Fruit fly (Drosophila melanogaster) whole organism, embryonic: ENCODE data around the gene Cpr30F.

Source experiments
- Aef1 ChIP-seq: fragments of 200-800 bp; sonication (Bioruptor generic); IDR thresholded peaks from 3 replicates; pipeline ENCODE4 v1.3.6; 2022; ENCODE audit warnings: missing biosample characterization, missing genetic modification characterization
- Bdp1 ChIP-seq: fragments of 200-800 bp; sonication (Bioruptor generic); optimal IDR thresholded peaks from 3 replicates; lab custom pipeline; 2016; ENCODE audit warnings: missing biosample characterization, missing genetic modification characterization
- CG10274 ChIP-seq: fragments of 200-800 bp; sonication (Bioruptor generic); optimal IDR thresholded peaks from 3 replicates; lab custom pipeline; 2017; ENCODE audit warnings: missing biosample characterization, mild to moderate bottlenecking, missing genetic modification characterization
- CG10565 ChIP-seq: fragments of 200-800 bp; sonication (Bioruptor generic); optimal IDR thresholded peaks from 3 replicates; lab custom pipeline; 2016; ENCODE audit warnings: missing biosample characterization, mild to moderate bottlenecking, missing genetic modification characterization
- CG10959 ChIP-seq: fragments of 200-800 bp; sonication (Bioruptor generic); IDR thresholded peaks from 2 replicates; pipeline ENCODE4 v1.3.6; 2022; ENCODE audit warnings: missing biosample characterization, missing genetic modification characterization
- CG11456 ChIP-seq: fragments of 200-800 bp; sonication (Bioruptor generic); IDR thresholded peaks from 3 replicates; pipeline ENCODE4 v1.3.6; 2022; ENCODE audit warnings: missing biosample characterization, missing genetic modification characterization
- CG12744 ChIP-seq: fragments of 200-800 bp; sonication (Bioruptor generic); optimal IDR thresholded peaks from 2 replicates; lab custom pipeline; 2016; ENCODE audit warnings: missing biosample characterization, missing genetic modification characterization
- CG13424 ChIP-seq: fragments of 200-800 bp; sonication (Bioruptor generic); optimal IDR thresholded peaks from 2 replicates; lab custom pipeline; 2019; ENCODE audit warnings: missing biosample characterization, mild to moderate bottlenecking, missing genetic modification characterization, moderate library complexity
- CG18262 ChIP-seq: fragments of 200-800 bp; optimal IDR thresholded peaks from 3 replicates; lab custom pipeline; 2019; ENCODE audit warnings: missing biosample characterization, mild to moderate bottlenecking, missing genetic modification characterization, moderate library complexity
- CG2712 ChIP-seq: fragments of 200-800 bp; optimal IDR thresholded peaks from 3 replicates; lab custom pipeline; 2019; ENCODE audit warnings: missing biosample characterization, mild to moderate bottlenecking, missing genetic modification characterization, moderate library complexity
- CG2889 ChIP-seq: fragments of 200-800 bp; sonication (Bioruptor generic); IDR thresholded peaks from 3 replicates; pipeline ENCODE4 v1.3.6; 2022; ENCODE audit warnings: missing biosample characterization, missing genetic modification characterization
- CG31365 ChIP-seq: fragments of 200-800 bp; sonication (Bioruptor generic); optimal IDR thresholded peaks from 2 replicates; lab custom pipeline; 2018; ENCODE audit warnings: missing biosample characterization, mild to moderate bottlenecking, missing genetic modification characterization
- CG3726 ChIP-seq: fragments of 200-800 bp; sonication (Bioruptor generic); IDR thresholded peaks from 3 replicates; pipeline ENCODE4, ENCODE4 v1.3.6; 2022; ENCODE audit warnings: missing biosample characterization, missing genetic modification characterization
- CG3838 ChIP-seq: fragments of 200-800 bp; sonication (Bioruptor generic); optimal IDR thresholded peaks from 3 replicates; lab custom pipeline; 2016; ENCODE audit warnings: missing biosample characterization, missing genetic modification characterization
- CG4707 ChIP-seq: fragments of 200-800 bp; sonication (Bioruptor generic); optimal IDR thresholded peaks from 2 replicates; lab custom pipeline; 2018; ENCODE audit warnings: missing biosample characterization, mild to moderate bottlenecking, missing genetic modification characterization, moderate library complexity
- CG4730 ChIP-seq: fragments of 200-800 bp; sonication (Bioruptor generic); IDR thresholded peaks from 2 replicates; pipeline ENCODE4 v1.3.6; 2022; ENCODE audit warnings: missing biosample characterization, missing genetic modification characterization
- CG4854 ChIP-seq: fragments of 200-800 bp; sonication (Bioruptor generic); optimal IDR thresholded peaks from 2 replicates; lab custom pipeline; 2016; ENCODE audit warnings: missing biosample characterization, missing genetic modification characterization, inconsistent platforms
- CG5953 ChIP-seq: fragments of 200-800 bp; sonication (Bioruptor generic); IDR thresholded peaks from 2 replicates; pipeline ENCODE4 v1.3.6; 2022; ENCODE audit warnings: missing biosample characterization, missing genetic modification characterization
- CG6175 ChIP-seq: fragments of 200-800 bp; sonication (Bioruptor generic); IDR thresholded peaks from 3 replicates; pipeline ENCODE4 v1.3.6; 2022; ENCODE audit warnings: missing biosample characterization, missing genetic modification characterization
- CG6683 ChIP-seq: fragments of 200-800 bp; sonication (Bioruptor generic); optimal IDR thresholded peaks from 2 replicates; lab custom pipeline; 2017; ENCODE audit warnings: missing biosample characterization, mild to moderate bottlenecking, missing genetic modification characterization, missing genetic modification reagents
- CG7372 ChIP-seq: fragments of 200-800 bp; sonication (Bioruptor generic); IDR thresholded peaks from 2 replicates; pipeline ENCODE4 v1.3.6; 2022; ENCODE audit warnings: missing biosample characterization, missing genetic modification characterization
- CG7987 ChIP-seq: fragments of 200-800 bp; sonication (Bioruptor generic); optimal IDR thresholded peaks from 2 replicates; lab custom pipeline; 2018; ENCODE audit warnings: missing biosample characterization, mild to moderate bottlenecking, missing genetic modification characterization, moderate library complexity
- CG8290 ChIP-seq, 3 experiments: fragments of 200-800 bp; sonication (Bioruptor generic); optimal IDR thresholded peaks; 2 replicates each; lab custom pipeline; 2016 to 2019; ENCODE audit warnings: missing biosample characterization in 3 of 3, missing genetic modification characterization in 3 of 3, mild to moderate bottlenecking in 2 of 3, moderate library complexity in 1 of 3
- CG9215 ChIP-seq: fragments of 200-800 bp; sonication (Bioruptor generic); IDR thresholded peaks from 2 replicates; pipeline ENCODE4 v1.3.6; 2022; ENCODE audit warnings: missing biosample characterization, missing genetic modification characterization
- CG9797 ChIP-seq: fragments of 200-800 bp; sonication (Bioruptor generic); optimal IDR thresholded peaks from 3 replicates; lab custom pipeline; 2018; ENCODE audit warnings: missing biosample characterization, mild to moderate bottlenecking, missing genetic modification characterization
- CG9876 ChIP-seq: fragments of 200-800 bp; sonication (Bioruptor generic); optimal IDR thresholded peaks from 2 replicates; lab custom pipeline; 2016; ENCODE audit warnings: missing biosample characterization, missing genetic modification characterization
- CrebB ChIP-seq: fragments of 200-800 bp; sonication (Bioruptor generic); optimal IDR thresholded peaks from 3 replicates; lab custom pipeline; 2018; ENCODE audit warnings: missing biosample characterization, mild to moderate bottlenecking, missing genetic modification characterization
- Dad ChIP-seq: fragments of 200-800 bp; sonication (Bioruptor generic); optimal IDR thresholded peaks from 3 replicates; lab custom pipeline; 2016; ENCODE audit warnings: missing biosample characterization, missing genetic modification characterization
- Dbx ChIP-seq: fragments of 200-800 bp; sonication (Bioruptor generic); IDR thresholded peaks from 3 replicates; pipeline ENCODE4 v1.3.6; 2022; ENCODE audit warnings: missing biosample characterization, missing genetic modification characterization
- Dip3 ChIP-seq: fragments of 200-800 bp; sonication (Bioruptor generic); optimal IDR thresholded peaks from 3 replicates; lab custom pipeline; 2016; ENCODE audit warnings: missing biosample characterization, missing genetic modification characterization
- HmgZ ChIP-seq: fragments of 200-800 bp; sonication (Bioruptor generic); optimal IDR thresholded peaks from 2 replicates; lab custom pipeline; 2018; ENCODE audit warnings: missing biosample characterization, mild to moderate bottlenecking, missing genetic modification characterization
- Hr51 ChIP-seq, 2 experiments: fragments of 200-800 bp; sonication (Bioruptor generic); optimal IDR thresholded peaks; 2 replicates in 1 of 2; 3 replicates in 1 of 2; lab custom pipeline; 2016 to 2018; ENCODE audit warnings: missing biosample characterization in 2 of 2, missing genetic modification characterization in 2 of 2, mild to moderate bottlenecking in 1 of 2, moderate library complexity in 1 of 2
- Neu2 ChIP-seq: fragments of 200-800 bp; sonication (Bioruptor generic); optimal IDR thresholded peaks from 3 replicates; lab custom pipeline; 2016; ENCODE audit warnings: missing biosample characterization, missing genetic modification characterization, borderline replicate concordance
- Optix ChIP-seq: fragments of 200-800 bp; sonication (Bioruptor generic); IDR thresholded peaks from 3 replicates; pipeline ENCODE4 v1.3.6; 2022; ENCODE audit warnings: missing biosample characterization, missing genetic modification characterization
- Ptx1 ChIP-seq: fragments of 200-800 bp; sonication (Bioruptor generic); IDR thresholded peaks from 2 replicates; pipeline ENCODE4 v1.3.6; 2022; ENCODE audit warnings: missing biosample characterization, missing genetic modification characterization
- Sox100B ChIP-seq: fragments of 200-800 bp; sonication (Bioruptor generic); optimal IDR thresholded peaks from 3 replicates; lab custom pipeline; 2018; ENCODE audit warnings: missing biosample characterization, mild to moderate bottlenecking, missing genetic modification characterization
- caup ChIP-seq: fragments of 200-800 bp; sonication (Bioruptor generic); optimal IDR thresholded peaks from 3 replicates; lab custom pipeline; 2017; ENCODE audit warnings: missing biosample characterization, mild to moderate bottlenecking, missing genetic modification characterization, moderate library complexity; ENCODE audit not compliant: severe bottlenecking
- dimm ChIP-seq: fragments of 200-800 bp; sonication (Bioruptor generic); IDR thresholded peaks from 2 replicates; pipeline ENCODE4 v1.3.6; 2022; ENCODE audit warnings: missing biosample characterization, missing genetic modification characterization
- eyg ChIP-seq: fragments of 200-800 bp; sonication (Bioruptor generic); optimal IDR thresholded peaks from 3 replicates; lab custom pipeline; 2016; ENCODE audit warnings: missing biosample characterization, missing genetic modification characterization
- grn ChIP-seq: fragments of 200-800 bp; sonication (Bioruptor generic); optimal IDR thresholded peaks from 3 replicates; lab custom pipeline; 2017; ENCODE audit warnings: missing biosample characterization, missing genetic modification characterization
- ham ChIP-seq: fragments of 200-800 bp; sonication (Bioruptor generic); IDR thresholded peaks from 2 replicates; pipeline ENCODE4 v1.3.6; 2022; ENCODE audit warnings: missing biosample characterization, missing genetic modification characterization
- her ChIP-seq: fragments of 200-800 bp; sonication (Bioruptor generic); optimal IDR thresholded peaks from 2 replicates; lab custom pipeline; 2016; ENCODE audit warnings: missing biosample characterization, missing genetic modification characterization
- ind ChIP-seq: fragments of 200-800 bp; sonication (Bioruptor generic); optimal IDR thresholded peaks from 3 replicates; lab custom pipeline; 2016; ENCODE audit warnings: missing biosample characterization, missing genetic modification characterization
- pnt ChIP-seq: fragments of 200-800 bp; sonication (Bioruptor generic); optimal IDR thresholded peaks from 3 replicates; lab custom pipeline; 2016; ENCODE audit warnings: missing biosample characterization, missing genetic modification characterization
- slbo ChIP-seq: fragments of 200-800 bp; sonication (Bioruptor generic); IDR thresholded peaks from 2 replicates; pipeline ENCODE4 v1.3.6; 2022; ENCODE audit warnings: missing biosample characterization, missing genetic modification characterization
- sr ChIP-seq: fragments of 200-800 bp; sonication (Bioruptor generic); IDR thresholded peaks from 3 replicates; pipeline ENCODE4 v1.3.6; 2022; ENCODE audit warnings: missing biosample characterization, missing genetic modification characterization
- trh ChIP-seq: fragments of 200-800 bp; sonication (Bioruptor generic); optimal IDR thresholded peaks from 2 replicates; lab custom pipeline; 2016; ENCODE audit warnings: missing biosample characterization, missing genetic modification characterization
- unc-4 ChIP-seq: fragments of 200-800 bp; sonication (Bioruptor generic); IDR thresholded peaks from 2 replicates; pipeline ENCODE4 v1.3.6; 2022; ENCODE audit warnings: missing biosample characterization, missing genetic modification characterization; ENCODE audit not compliant: partially characterized antibody

The Cpr30F gene

dm6 chr2L:9915011-9915850, 17.7 kb downstream of the Cpr30F start, which contains the start of gene yip2 (continued):
- TF ChIP-seq CG7372 (0 out of 2 replicates have a peak, but pooled peaks have one; percentile 16), CG6683 (peak; percentile 36), CrebB (tag; lab: Kevin White, UChicago) (peak; percentile 68), slbo (GFP tag; lab: Robert Waterston, UW) (peak; percentile 75), CG10274 (no peak), Dad (GFP tag; lab: Kevin White, UChicago) (peak; percentile 12), caup (peak; percentile 55), sr (GFP tag; lab: Robert Waterston, UW) (no peak), Dip3 (GFP tag; lab: Kevin White, UChicago) (peak; percentile 52), dimm (GFP tag; lab: Robert Waterston, UW) (no peak; the same call in 1 of the 2 replicates), CG2889 (GFP tag; lab: Robert Waterston, UW) (0 out of 3 replicates have a peak, but pooled peaks have one; percentile 25), Sox100B (GFP tag; lab: Kevin White, UChicago) (peak; percentile 56), Dbx (GFP tag; lab: Robert Waterston, UW) (peak; percentile 59), CG18262 (tag; lab: Kevin White, UChicago) (peak; percentile 50), CG31365 (tag; lab: Kevin White, UChicago) (no peak), CG10565 (no peak), eyg (GFP tag; lab: Kevin White, UChicago) (peak; percentile 34), CG2712 (tag; lab: Kevin White, UChicago) (peak; percentile 50), CG12744 (GFP tag; lab: Kevin White, UChicago) (peak; percentile 7), Optix (GFP tag; lab: Robert Waterston, UW) (no peak; the same call in 2 of the 3 replicates), grn (GFP tag; lab: Kevin White, UChicago) (peak; percentile 78), Ptx1 (GFP tag; lab: Robert Waterston, UW) (peak; percentile 52; the same call in 1 of the 2 replicates), ham (GFP tag; lab: Robert Waterston, UW) (no peak), CG11456 (peak; percentile 63; the same call in 2 of the 3 replicates), CG4730 (GFP tag; lab: Robert Waterston, UW) (0 out of 2 replicates have a peak, but pooled peaks have one; percentile 36), CG13424 (tag; lab: Kevin White, UChicago) (peak; percentile 73), CG8290 (GFP tag; optimal IDR thresholded peaks at IDR 0.05; lab: Kevin White, UChicago) (no peak), CG8290 (tag; optimal IDR thresholded peaks at IDR 0.05; lab: Kevin White, UChicago) (peak in 1 of 2 experiments; percentile 86), CG3726 (GFP tag; lab: Robert Waterston, UW) (no peak), Aef1 (GFP tag; lab: Robert Waterston, UW) (0 out of 3 replicates have a peak, but pooled peaks have one; percentile 11), Bdp1 (GFP tag; lab: Kevin White, UChicago) (no peak), CG9797 (GFP tag; lab: Kevin White, UChicago) (no peak), her (GFP tag; lab: Kevin White, UChicago) (peak; percentile 75), trh (no peak), CG4707 (GFP tag; lab: Kevin White, UChicago) (peak; percentile 59), CG9876 (GFP tag; lab: Kevin White, UChicago) (no peak), CG3838 (GFP tag; lab: Kevin White, UChicago) (no peak), CG4854 (peak; percentile 5), ind (GFP tag; lab: Kevin White, UChicago) (peak; percentile 61), HmgZ (tag; lab: Kevin White, UChicago) (peak; percentile 79), CG7987 (peak; percentile 37), Neu2 (GFP tag; lab: Kevin White, UChicago) (no peak), CG10959 (no peak), CG6175 (no peak), CG9215 (GFP tag; lab: Robert Waterston, UW) (no peak), pnt (no peak), Hr51 (GFP tag; optimal IDR thresholded peaks at IDR 0.05; lab: Kevin White, UChicago) (peak; percentile 20 to 77), CG5953 (GFP tag; lab: Robert Waterston, UW) (no peak), unc-4 (GFP tag; lab: Robert Waterston, UW) (no peak)
